Worm (Caenorhabditis elegans) whole organism, L1 larva: ENCODE measurements around the gene hsp-16.2.

Source experiments
- fos-1 ChIP-seq: fragments of 150-350 bp; optimal IDR thresholded peaks from 2 replicates; lab custom pipeline; 2014; ENCODE audit warnings: missing biosample characterization, missing genetic modification characterization
- nhr-12 ChIP-seq: sonication (generic microtip); optimal IDR thresholded peaks from 2 replicates; lab custom pipeline; 2017; ENCODE audit warnings: missing biosample characterization, missing genetic modification characterization
- zag-1 ChIP-seq: fragments of 150-350 bp; optimal IDR thresholded peaks from 2 replicates; lab custom pipeline; 2014; ENCODE audit warnings: missing biosample characterization, missing genetic modification characterization

- TF ChIP-seq fos-1, result no peak
- no peak for TF ChIP-seq zag-1 (tag; lab: Kevin White, UChicago)
- TF ChIP-seq nhr-12, result no peak
These were observed 19.8 kb upstream of the hsp-16.2 start for ce11 chrV:1824528-1824927.
